Fruit fly (Drosophila melanogaster): ENCODE measurements around the gene IleRS.

IleRS gene

DNA sequence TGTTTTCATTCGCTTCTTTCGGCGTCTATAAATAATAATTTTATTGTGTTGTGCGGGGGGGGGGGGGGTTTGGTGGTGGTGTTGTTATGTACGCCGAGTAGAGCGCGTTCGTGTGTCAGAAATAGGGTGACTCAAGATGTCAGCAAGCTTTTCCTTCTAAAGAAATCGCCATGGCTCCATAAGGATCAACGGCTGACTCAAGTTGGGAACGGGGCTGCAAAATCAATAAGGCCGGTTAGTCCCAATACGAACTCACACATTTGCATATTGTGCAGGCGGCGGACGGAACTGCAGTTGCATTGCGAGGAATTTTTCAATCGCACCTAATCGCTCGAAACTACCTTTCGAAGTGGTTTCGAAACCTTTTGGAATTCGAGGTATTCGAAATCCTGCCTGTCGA, 11.9 kb upstream of the IleRS start (continued):
- no peak for TF ChIP-seq CG10209 (GFP tag; optimal IDR thresholded peaks at IDR 0.05)
- no peak for TF ChIP-seq emc (GFP tag; optimal IDR thresholded peaks at IDR 0.05)
- TF ChIP-seq bsh (GFP tag; optimal IDR thresholded peaks at IDR 0.05): no peak
- TF ChIP-seq hbn (GFP tag; IDR thresholded peaks at IDR 0.05; ENCODE audit: partially characterized antibody): no peak
- no peak for TF ChIP-seq Bgb (GFP tag; IDR thresholded peaks at IDR 0.05; ENCODE audit: partially characterized antibody)
- TF ChIP-seq CG8944 (GFP tag; optimal IDR thresholded peaks at IDR 0.05): no peak
- TF ChIP-seq sc (optimal IDR thresholded peaks at IDR 0.05): no peak
- no peak for TF ChIP-seq sc (GFP tag; optimal IDR thresholded peaks at IDR 0.05)
- no peak for TF ChIP-seq CG13894 (tag; optimal IDR thresholded peaks at IDR 0.05)
- no peak for TF ChIP-seq CG10431 (GFP tag; optimal IDR thresholded peaks at IDR 0.05)
- no peak for TF ChIP-seq sna (GFP tag; IDR thresholded peaks at IDR 0.05; ENCODE audit: partially characterized antibody)
- TF ChIP-seq Kr (GFP tag; optimal IDR thresholded peaks at IDR 0.05): no peak
- no peak for TF ChIP-seq tna (GFP tag; IDR thresholded peaks at IDR 0.05; ENCODE audit: partially characterized antibody)
- peak; percentile 70 for TF ChIP-seq lmd (GFP tag; IDR thresholded peaks at IDR 0.05)
- TF ChIP-seq maf-S (GFP tag; optimal IDR thresholded peaks at IDR 0.05): no peak
- TF ChIP-seq Sox102F (GFP tag; optimal IDR thresholded peaks at IDR 0.05): peak; percentile 44
- TF ChIP-seq Chrac-16 (GFP tag; optimal IDR thresholded peaks at IDR 0.05): no peak
- no peak for TF ChIP-seq ssp (GFP tag; IDR thresholded peaks at IDR 0.05)
- peak; percentile 30 for TF ChIP-seq vvl (GFP tag; IDR thresholded peaks at IDR 0.05)
- TF ChIP-seq bab2 (GFP tag; optimal IDR thresholded peaks at IDR 0.05): no peak
- no peak for TF ChIP-seq CG8388 (GFP tag; optimal IDR thresholded peaks at IDR 0.05)
- TF ChIP-seq CG9817 (tag; optimal IDR thresholded peaks at IDR 0.05): peak; percentile 61
- 0 out of 2 replicates have a peak, but pooled peaks have one; percentile 13 for TF ChIP-seq Poxn (GFP tag; IDR thresholded peaks at IDR 0.05)
- TF ChIP-seq CG17912 (GFP tag; optimal IDR thresholded peaks at IDR 0.05): no peak
- no peak for TF ChIP-seq sqz (GFP tag; optimal IDR thresholded peaks at IDR 0.05)
- TF ChIP-seq Hsf (GFP tag; optimal IDR thresholded peaks at IDR 0.05): no peak
- TF ChIP-seq CG10274 (GFP tag; optimal IDR thresholded peaks at IDR 0.05): no peak
- TF ChIP-seq gcm2 (GFP tag; optimal IDR thresholded peaks at IDR 0.05): no peak
- no peak for TF ChIP-seq CG1603 (tag; optimal IDR thresholded peaks at IDR 0.05)
- TF ChIP-seq CG11504 (tag; optimal IDR thresholded peaks at IDR 0.05): peak; percentile 45
- TF ChIP-seq tap (tag; optimal IDR thresholded peaks at IDR 0.05): no peak

DNA sequence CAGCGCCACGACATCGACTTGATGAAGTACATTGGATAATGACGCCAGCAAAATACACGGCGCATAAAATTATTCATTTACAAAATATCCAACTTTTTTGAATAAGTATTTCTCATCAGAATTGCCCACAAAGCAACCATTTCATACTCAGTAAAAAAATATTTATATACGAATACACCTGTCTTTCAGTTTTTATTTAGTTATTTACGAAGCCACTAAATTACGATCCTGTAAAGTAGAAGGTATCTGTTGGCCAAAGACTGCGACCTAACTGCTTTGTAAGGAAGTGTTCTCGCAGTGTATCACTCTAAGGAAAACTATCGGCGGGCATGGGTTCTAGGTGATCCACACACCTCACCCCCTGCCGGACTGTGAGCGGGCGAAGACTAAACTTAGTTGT, 11.3 kb upstream of the IleRS start:
- TF ChIP-seq CG2678 (tag; optimal IDR thresholded peaks at IDR 0.05) (no peak), Dip3 (GFP tag; optimal IDR thresholded peaks at IDR 0.05) (peak; percentile 48), Camta (GFP tag; optimal IDR thresholded peaks at IDR 0.05) (peak; percentile 13), Hmr (GFP tag; optimal IDR thresholded peaks at IDR 0.05) (peak; percentile 15), CG12219 (GFP tag; optimal IDR thresholded peaks at IDR 0.05) (peak; percentile 20), wdn (GFP tag; IDR thresholded peaks at IDR 0.05) (0 out of 2 replicates have a peak, but pooled peaks have one; percentile 31), Oaz (GFP tag; IDR thresholded peaks at IDR 0.05) (peak; percentile 51), CG12071 (GFP tag; optimal IDR thresholded peaks at IDR 0.05) (peak; percentile 24), zfh2 (GFP tag; optimal IDR thresholded peaks at IDR 0.05) (peak; percentile 39), ATbp (GFP tag; optimal IDR thresholded peaks at IDR 0.05) (no peak), chm (GFP tag; IDR thresholded peaks at IDR 0.05) (no peak), dysf (GFP tag; IDR thresholded peaks at IDR 0.05) (peak; percentile 69), CG4424 (GFP tag; optimal IDR thresholded peaks at IDR 0.05) (peak; percentile 21), CG18599 (GFP tag; optimal IDR thresholded peaks at IDR 0.05) (peak; percentile 50), Dbx (GFP tag; IDR thresholded peaks at IDR 0.05) (peak; percentile 47; the same call in 1 of the 3 replicates), NFAT (GFP tag; IDR thresholded peaks at IDR 0.05) (peak; percentile 42; the same call in 1 of the 2 replicates), ase (GFP tag; IDR thresholded peaks at IDR 0.05) (0 out of 3 replicates have a peak, but pooled peaks have one; percentile 15), danr (GFP tag; IDR thresholded peaks at IDR 0.05) (peak; percentile 59), CG18262 (tag; optimal IDR thresholded peaks at IDR 0.05) (no peak), CG12104 (GFP tag; optimal IDR thresholded peaks at IDR 0.05) (peak; percentile 36), Xrp1 (GFP tag; IDR thresholded peaks at IDR 0.05) (0 out of 2 replicates have a peak, but pooled peaks have one; percentile 45), CG4730 (GFP tag; IDR thresholded peaks at IDR 0.05) (0 out of 2 replicates have a peak, but pooled peaks have one; percentile 39)

Data from whole organism, embryonic.